Worm (Caenorhabditis elegans) whole organism, L1 larva: ENCODE measurements around the gene ipla-5.

Experiments used
- C04F5.9 ChIP-seq: sonication (generic microtip); optimal IDR thresholded peaks from 2 replicates; lab custom pipeline; 2016; ENCODE audit warnings: missing genetic modification characterization, missing compliant biosample characterization
- C16A3.4 ChIP-seq: fragments of 150-350 bp; optimal IDR thresholded peaks from 2 replicates; lab custom pipeline; 2014; ENCODE audit warnings: missing biosample characterization, missing genetic modification characterization
- aly-2 ChIP-seq: fragments of 150-350 bp; optimal IDR thresholded peaks from 2 replicates; lab custom pipeline; 2014; ENCODE audit warnings: missing biosample characterization, missing genetic modification characterization
- blmp-1 ChIP-seq: fragments of 150-350 bp; optimal IDR thresholded peaks from 2 replicates; lab custom pipeline; 2014; ENCODE audit warnings: missing biosample characterization, missing genetic modification characterization
- ceh-63 ChIP-seq: fragments of 200-800 bp; sonication (Bioruptor generic); optimal IDR thresholded peaks from 2 replicates; lab custom pipeline; 2018; ENCODE audit warnings: mild to moderate bottlenecking, missing genetic modification characterization, missing compliant biosample characterization
- ceh-82 ChIP-seq, 3 experiments: fragments of 150-350 bp in 1 of 3; sonication (generic microtip) in 2 of 3; optimal IDR thresholded peaks; 2 replicates each; lab custom pipeline; 2014 to 2017; ENCODE audit warnings: missing biosample characterization in 3 of 3, missing genetic modification characterization in 3 of 3
- ceh-88 ChIP-seq: fragments of 200-800 bp; sonication (Bioruptor generic); IDR thresholded peaks from 2 replicates; pipeline ENCODE4 v1.3.6; 2022; ENCODE audit warnings: missing genetic modification characterization, missing compliant biosample characterization
- dpl-1 ChIP-seq, 3 experiments: fragments of 150-350 bp in 2 of 3; sonication (generic microtip) in 1 of 3; optimal IDR thresholded peaks; 2 replicates each; lab custom pipeline; 2014 to 2017; ENCODE audit warnings: missing biosample characterization in 3 of 3, missing genetic modification characterization in 3 of 3, missing genetic modification reagents in 3 of 3
- dsc-1 ChIP-seq: sonication (generic microtip); optimal IDR thresholded peaks from 2 replicates; lab custom pipeline; 2016; ENCODE audit warnings: mild to moderate bottlenecking, missing genetic modification characterization, missing compliant biosample characterization
- efl-1 ChIP-seq, 4 experiments: fragments of 150-350 bp; optimal IDR thresholded peaks in 3 of 4; peaks in 1 of 4; 1 replicate in 1 of 4; 2 replicates in 3 of 4; lab custom pipeline; 2014; ENCODE audit warnings: missing biosample characterization in 2 of 4, missing genetic modification characterization in 2 of 4, missing genetic modification reagents in 2 of 4
- egl-13 ChIP-seq: sonication (generic microtip); optimal IDR thresholded peaks from 2 replicates; lab custom pipeline; 2016; ENCODE audit warnings: missing genotype, missing genetic modification reagents, missing genetic modification characterization, missing compliant biosample characterization
- elt-2 ChIP-seq: sonication (generic microtip); optimal IDR thresholded peaks from 2 replicates; lab custom pipeline; 2016; ENCODE audit warnings: missing genetic modification characterization, mild to moderate bottlenecking, inconsistent platforms, missing compliant biosample characterization, missing genetic modification reagents
- ets-5 ChIP-seq: fragments of 200-800 bp; sonication (Bioruptor generic); IDR thresholded peaks from 2 replicates; pipeline ENCODE4 v1.3.6; 2022; ENCODE audit warnings: missing genetic modification characterization, missing compliant biosample characterization
- fkh-4 ChIP-seq: sonication (generic microtip); optimal IDR thresholded peaks from 2 replicates; lab custom pipeline; 2016; ENCODE audit warnings: missing compliant biosample characterization, missing genetic modification characterization, borderline replicate concordance
- fkh-8 ChIP-seq: sonication (generic microtip); optimal IDR thresholded peaks from 2 replicates; lab custom pipeline; 2016; ENCODE audit warnings: mild to moderate bottlenecking, missing genetic modification characterization, missing compliant biosample characterization
- fos-1 ChIP-seq: fragments of 150-350 bp; optimal IDR thresholded peaks from 2 replicates; lab custom pipeline; 2014; ENCODE audit warnings: missing biosample characterization, missing genetic modification characterization
- grh-1 ChIP-seq: fragments of 200-800 bp; sonication (Bioruptor generic); IDR thresholded peaks from 2 replicates; pipeline ENCODE4 v1.3.6; 2022; ENCODE audit warnings: missing genetic modification reagents, missing genetic modification characterization, missing compliant biosample characterization
- irx-1 ChIP-seq: sonication (generic microtip); optimal IDR thresholded peaks from 2 replicates; lab custom pipeline; 2016; ENCODE audit warnings: missing genetic modification characterization, missing compliant biosample characterization
- isw-1 ChIP-seq: fragments of 200-800 bp; sonication (Bioruptor generic); IDR thresholded peaks from 2 replicates; pipeline ENCODE4 v1.3.6; 2022; ENCODE audit warnings: missing genetic modification characterization, missing compliant biosample characterization
- lin-13 ChIP-seq: fragments of 150-350 bp; optimal IDR thresholded peaks from 2 replicates; lab custom pipeline; 2014; ENCODE audit warnings: missing biosample characterization, missing genetic modification reagents, missing genetic modification characterization
- lin-14 ChIP-seq: fragments of 200-800 bp; sonication (Bioruptor generic); optimal IDR thresholded peaks from 2 replicates; lab custom pipeline; 2018; ENCODE audit warnings: mild to moderate bottlenecking, missing genetic modification characterization, moderate library complexity, missing compliant biosample characterization
- lin-15B ChIP-seq: fragments of 150-350 bp; sonication (generic microtip); optimal IDR thresholded peaks from 3 replicates; lab custom pipeline; 2014; ENCODE audit warnings: missing biosample characterization, missing genetic modification characterization
- lin-39 ChIP-seq: fragments of 150-350 bp; optimal IDR thresholded peaks from 2 replicates; lab custom pipeline; 2014; ENCODE audit warnings: missing biosample characterization, missing genetic modification reagents, missing genetic modification characterization
- lir-3 ChIP-seq: sonication (generic microtip); optimal IDR thresholded peaks from 2 replicates; lab custom pipeline; 2016; ENCODE audit warnings: mild to moderate bottlenecking, missing genetic modification characterization, moderate library complexity, missing compliant biosample characterization; ENCODE audit not compliant: poor library complexity
- lsy-2 ChIP-seq, 2 experiments: fragments of 150-350 bp; optimal IDR thresholded peaks; 2 replicates each; lab custom pipeline; 2014; ENCODE audit warnings: missing biosample characterization in 2 of 2, missing genetic modification characterization in 2 of 2
- mep-1 ChIP-seq: fragments of 150-350 bp; optimal IDR thresholded peaks from 2 replicates; lab custom pipeline; 2014; ENCODE audit warnings: missing biosample characterization, missing genetic modification characterization
- nhr-11 ChIP-seq: fragments of 150-350 bp; optimal IDR thresholded peaks from 2 replicates; lab custom pipeline; 2014; ENCODE audit warnings: missing biosample characterization, missing genetic modification characterization
- nhr-12 ChIP-seq: sonication (generic microtip); optimal IDR thresholded peaks from 2 replicates; lab custom pipeline; 2017; ENCODE audit warnings: missing biosample characterization, missing genetic modification characterization
- nhr-19 ChIP-seq: fragments of 200-800 bp; sonication (Bioruptor generic); conservative IDR thresholded peaks from 2 replicates; pipeline ENCODE4 v1.3.6; 2022; ENCODE audit warnings: missing genetic modification characterization, missing compliant biosample characterization
- nhr-20 ChIP-seq: sonication (generic microtip); optimal IDR thresholded peaks from 2 replicates; lab custom pipeline; 2016; ENCODE audit warnings: mild to moderate bottlenecking, missing genetic modification characterization, missing compliant biosample characterization
- nhr-47 ChIP-seq: sonication (generic microtip); optimal IDR thresholded peaks from 2 replicates; lab custom pipeline; 2016; ENCODE audit warnings: mild to moderate bottlenecking, missing genetic modification characterization, moderate library complexity, missing compliant biosample characterization
- nhr-90 ChIP-seq: sonication (generic microtip); optimal IDR thresholded peaks from 2 replicates; lab custom pipeline; 2016; ENCODE audit warnings: mild to moderate bottlenecking, missing genetic modification characterization, missing compliant biosample characterization; ENCODE audit not compliant: poor library complexity
- pax-3 ChIP-seq: fragments of 200-800 bp; sonication (Bioruptor generic); optimal IDR thresholded peaks from 2 replicates; lab custom pipeline; 2018; ENCODE audit warnings: mild to moderate bottlenecking, missing genetic modification characterization, moderate library complexity, missing compliant biosample characterization
- skn-1 ChIP-seq: fragments of 150-350 bp; optimal IDR thresholded peaks from 2 replicates; lab custom pipeline; 2014; ENCODE audit warnings: missing biosample characterization, missing genetic modification characterization
- snpc-4 ChIP-seq: fragments of 150-350 bp; optimal IDR thresholded peaks from 2 replicates; lab custom pipeline; 2014; ENCODE audit warnings: missing biosample characterization, missing genetic modification characterization
- snu-23 ChIP-seq: sonication (generic microtip); optimal IDR thresholded peaks from 2 replicates; lab custom pipeline; 2016; ENCODE audit warnings: missing genetic modification characterization, missing compliant biosample characterization
- sox-4 ChIP-seq: sonication (generic microtip); optimal IDR thresholded peaks from 2 replicates; lab custom pipeline; 2016; ENCODE audit warnings: missing genetic modification characterization, missing compliant biosample characterization
- sup-37 ChIP-seq: fragments of 200-800 bp; sonication (Bioruptor generic); optimal IDR thresholded peaks from 2 replicates; lab custom pipeline; 2018; ENCODE audit warnings: mild to moderate bottlenecking, missing genetic modification characterization, missing compliant biosample characterization
- swsn-7 ChIP-seq: sonication (generic microtip); optimal IDR thresholded peaks from 2 replicates; lab custom pipeline; 2016; ENCODE audit warnings: missing genetic modification characterization, missing compliant biosample characterization
- tlp-1 ChIP-seq: fragments of 150-350 bp; optimal IDR thresholded peaks from 2 replicates; lab custom pipeline; 2014; ENCODE audit warnings: missing biosample characterization, missing genetic modification characterization
- unc-86 ChIP-seq: sonication (generic microtip); optimal IDR thresholded peaks from 2 replicates; lab custom pipeline; 2016; ENCODE audit warnings: missing genetic modification characterization, missing compliant biosample characterization
- zag-1 ChIP-seq: fragments of 150-350 bp; optimal IDR thresholded peaks from 2 replicates; lab custom pipeline; 2014; ENCODE audit warnings: missing biosample characterization, missing genetic modification characterization
- ztf-11 ChIP-seq, 2 experiments: sonication (generic microtip); optimal IDR thresholded peaks; 2 replicates each; lab custom pipeline; 2016 to 2017; ENCODE audit warnings: missing genetic modification characterization in 2 of 2, missing biosample characterization in 1 of 2, missing compliant biosample characterization in 1 of 2
- ztf-4 ChIP-seq: fragments of 150-350 bp; optimal IDR thresholded peaks from 2 replicates; lab custom pipeline; 2014; ENCODE audit warnings: missing biosample characterization, missing genetic modification characterization

ipla-5 gene

ce11 chrIV:8743654-8744332 is 28.7 kb downstream of the ipla-5 start, which contains the start of gene F21D5.7 (continued):
- TF ChIP-seq aly-2 (tag; lab: Kevin White, UChicago) (no peak), lir-3 (tag; lab: Kevin White, UChicago) (peak; percentile 46), nhr-90 (peak; percentile 86), ceh-88 (GFP tag; lab: Robert Waterston, UW) (peak; percentile 36; the same call in 1 of the 2 replicates), snpc-4 (tag; lab: Kevin White, UChicago) (peak; percentile 45), mep-1 (tag; lab: Kevin White, UChicago) (peak; percentile 90), dpl-1 (GFP tag; optimal IDR thresholded peaks at IDR 0.05; lab: Kevin White, UChicago) (peak; percentile 81 to 88 (median 87)), snu-23 (GFP tag; lab: Kevin White, UChicago) (peak; percentile 87), ets-5 (no peak), lin-15B (tag; lab: Kevin White, UChicago) (peak; percentile 65), nhr-12 (tag; lab: Kevin White, UChicago) (no peak), ztf-4 (peak; percentile 33), ceh-63 (GFP tag; lab: Kevin White, UChicago) (no peak), egl-13 (tag; lab: Kevin White, UChicago) (peak; percentile 66), swsn-7 (tag; lab: Kevin White, UChicago) (peak; percentile 85), dsc-1 (tag; lab: Kevin White, UChicago) (peak; percentile 80), blmp-1 (tag; lab: Kevin White, UChicago) (peak; percentile 37), nhr-19 (GFP tag; lab: Robert Waterston, UW) (peak; percentile 84), tlp-1 (tag; lab: Kevin White, UChicago) (no peak), fkh-8 (tag; lab: Kevin White, UChicago) (peak; percentile 46), sup-37 (GFP tag; lab: Kevin White, UChicago) (no peak), fos-1 (tag; lab: Kevin White, UChicago) (peak; percentile 58), grh-1 (GFP tag; lab: Robert Waterston, UW) (peak; percentile 61), lsy-2 (tag; optimal IDR thresholded peaks at IDR 0.05; lab: Kevin White, UChicago) (peak; percentile 86 to 88), ceh-82 (tag; optimal IDR thresholded peaks at IDR 0.05; lab: Kevin White, UChicago) (peak; percentile 70 to 79 (median 73)), C16A3.4 (peak; percentile 67), pax-3 (tag; lab: Kevin White, UChicago) (no peak), lin-13 (GFP tag; lab: Kevin White, UChicago) (peak; percentile 72), sox-4 (tag; lab: Kevin White, UChicago) (peak; percentile 23), fkh-4 (tag; lab: Kevin White, UChicago) (no peak), zag-1 (tag; lab: Kevin White, UChicago) (no peak), nhr-11 (tag; lab: Kevin White, UChicago) (peak; percentile 61), skn-1 (tag; lab: Kevin White, UChicago) (peak; percentile 82), C04F5.9 (tag; lab: Kevin White, UChicago) (peak; percentile 62), irx-1 (tag; lab: Kevin White, UChicago) (peak; percentile 80), nhr-20 (peak; percentile 83), ztf-11 (tag; optimal IDR thresholded peaks at IDR 0.05; lab: Kevin White, UChicago) (peak in 1 of 2 experiments; percentile 25), isw-1 (GFP tag; lab: Robert Waterston, UW) (peak; percentile 68), unc-86 (tag; lab: Kevin White, UChicago) (peak; percentile 67), lin-39 (peak; percentile 79), elt-2 (tag; lab: Kevin White, UChicago) (peak; percentile 81), efl-1 (optimal IDR thresholded peaks at IDR 0.05; lab: Kevin White, UChicago) (peak; percentile 75 to 86), efl-1 (GFP tag; optimal IDR thresholded peaks at IDR 0.05 in 1 of 2; lab: Kevin White, UChicago) (peak; percentile 86 to 98), nhr-47 (tag; lab: Kevin White, UChicago) (peak; percentile 85), lin-14 (peak; percentile 87)
- TF ChIP-seq, all 84 proteins: peak for 50
